Fruit fly (Drosophila melanogaster) whole organism, embryonic: ENCODE results near the gene scny.

Source experiments
- B-H2 ChIP-seq: fragments of 200-800 bp; sonication (Bioruptor generic); optimal IDR thresholded peaks from 2 replicates; lab custom pipeline; 2018; ENCODE audit warnings: missing biosample characterization, mild to moderate bottlenecking, missing genetic modification characterization
- CG11560 ChIP-seq: fragments of 200-800 bp; sonication (Bioruptor generic); IDR thresholded peaks from 3 replicates; pipeline ENCODE4 v1.3.6; 2022; ENCODE audit warnings: missing biosample characterization, missing genetic modification characterization
- CG13624 ChIP-seq: fragments of 200-800 bp; sonication (Bioruptor generic); optimal IDR thresholded peaks from 2 replicates; lab custom pipeline; 2016; ENCODE audit warnings: missing biosample characterization, missing genetic modification characterization
- CG15073 ChIP-seq: fragments of 200-800 bp; sonication (Bioruptor generic); optimal IDR thresholded peaks from 2 replicates; lab custom pipeline; 2016; ENCODE audit warnings: missing biosample characterization, missing genetic modification characterization
- CG15269 ChIP-seq: fragments of 200-800 bp; sonication (Bioruptor generic); optimal IDR thresholded peaks from 2 replicates; lab custom pipeline; 2018; ENCODE audit warnings: missing biosample characterization, mild to moderate bottlenecking, missing genetic modification characterization, moderate library complexity
- CG17829 ChIP-seq: fragments of 200-800 bp; optimal IDR thresholded peaks from 2 replicates; lab custom pipeline; 2019; ENCODE audit warnings: missing biosample characterization, mild to moderate bottlenecking, missing genetic modification characterization, moderate library complexity
- CG1792 ChIP-seq: fragments of 200-800 bp; sonication (Bioruptor generic); optimal IDR thresholded peaks from 2 replicates; lab custom pipeline; 2016; ENCODE audit warnings: missing biosample characterization, missing genetic modification characterization
- CG3847 ChIP-seq: fragments of 200-800 bp; sonication (Bioruptor generic); IDR thresholded peaks from 2 replicates; pipeline ENCODE4 v1.3.6; 2022; ENCODE audit warnings: missing biosample characterization, missing genetic modification characterization
- CG42726 ChIP-seq: fragments of 200-800 bp; sonication (Bioruptor generic); IDR thresholded peaks from 2 replicates; pipeline ENCODE4 v1.3.6; 2022; ENCODE audit warnings: missing biosample characterization, missing genetic modification characterization; ENCODE audit not compliant: partially characterized antibody
- CG4424 ChIP-seq: fragments of 200-800 bp; sonication (Bioruptor generic); optimal IDR thresholded peaks from 3 replicates; lab custom pipeline; 2016; ENCODE audit warnings: missing biosample characterization, missing genetic modification characterization
- CG4617 ChIP-seq: fragments of 200-800 bp; sonication (Bioruptor generic); optimal IDR thresholded peaks from 3 replicates; lab custom pipeline; 2016; ENCODE audit warnings: missing biosample characterization, missing genetic modification characterization, borderline replicate concordance
- CG6254 ChIP-seq: fragments of 200-800 bp; sonication (Bioruptor generic); optimal IDR thresholded peaks from 3 replicates; lab custom pipeline; 2017; ENCODE audit warnings: mild to moderate bottlenecking, missing biosample characterization, missing genetic modification reagents, missing genetic modification characterization
- CG6791 ChIP-seq: fragments of 200-800 bp; sonication (Bioruptor generic); IDR thresholded peaks from 3 replicates; pipeline ENCODE4 v1.3.6; 2022; ENCODE audit warnings: missing biosample characterization, missing genetic modification characterization; ENCODE audit not compliant: partially characterized antibody
- CG7963 ChIP-seq: fragments of 200-800 bp; sonication (Bioruptor generic); IDR thresholded peaks from 3 replicates; pipeline ENCODE4 v1.3.6; 2022; ENCODE audit warnings: missing biosample characterization, missing genetic modification characterization; ENCODE audit not compliant: partially characterized antibody
- CG9797 ChIP-seq: fragments of 200-800 bp; sonication (Bioruptor generic); optimal IDR thresholded peaks from 3 replicates; lab custom pipeline; 2018; ENCODE audit warnings: missing biosample characterization, mild to moderate bottlenecking, missing genetic modification characterization
- Dbx ChIP-seq: fragments of 200-800 bp; sonication (Bioruptor generic); IDR thresholded peaks from 3 replicates; pipeline ENCODE4 v1.3.6; 2022; ENCODE audit warnings: missing biosample characterization, missing genetic modification characterization
- Doc3 ChIP-seq: fragments of 200-800 bp; sonication (Bioruptor generic); IDR thresholded peaks from 3 replicates; pipeline ENCODE4 v1.3.6; 2022; ENCODE audit warnings: missing biosample characterization, missing genetic modification characterization; ENCODE audit not compliant: partially characterized antibody
- Dp ChIP-seq: fragments of 200-800 bp; sonication (Bioruptor generic); optimal IDR thresholded peaks from 2 replicates; lab custom pipeline; 2018; ENCODE audit warnings: missing biosample characterization, mild to moderate bottlenecking, missing genetic modification characterization, moderate library complexity
- E2f2 ChIP-seq: fragments of 200-800 bp; sonication (Bioruptor generic); IDR thresholded peaks from 2 replicates; pipeline ENCODE4 v1.3.6; 2022; ENCODE audit warnings: missing biosample characterization, missing genetic modification characterization
- Fer1 ChIP-seq: fragments of 200-800 bp; sonication (Bioruptor generic); optimal IDR thresholded peaks from 2 replicates; lab custom pipeline; 2017; ENCODE audit warnings: missing biosample characterization, mild to moderate bottlenecking, missing genetic modification characterization
- Lhr ChIP-seq: fragments of 200-800 bp; sonication (Bioruptor generic); optimal IDR thresholded peaks from 3 replicates; lab custom pipeline; 2017; ENCODE audit warnings: mild to moderate bottlenecking, missing biosample characterization, missing genetic modification reagents, missing genetic modification characterization
- Med ChIP-seq: fragments of 200-800 bp; sonication (Bioruptor generic); peaks from one replicate; lab custom pipeline; 2016; ENCODE audit warnings: missing biosample characterization, missing genetic modification characterization, mild to moderate bottlenecking, inconsistent platforms, moderate library complexity
- Nf-YC ChIP-seq: fragments of 200-800 bp; optimal IDR thresholded peaks from 3 replicates; lab custom pipeline; 2019; ENCODE audit warnings: missing biosample characterization, mild to moderate bottlenecking, missing genetic modification characterization, moderate library complexity
- Opbp ChIP-seq: fragments of 200-800 bp; sonication (Bioruptor generic); IDR thresholded peaks from 3 replicates; pipeline ENCODE4 v1.3.6; 2022; ENCODE audit warnings: missing biosample characterization, missing genetic modification characterization; ENCODE audit not compliant: partially characterized antibody
- Spps ChIP-seq: fragments of 200-800 bp; sonication (Bioruptor generic); optimal IDR thresholded peaks from 2 replicates; lab custom pipeline; 2018; ENCODE audit warnings: missing biosample characterization, mild to moderate bottlenecking, missing genetic modification characterization
- Sry-δ ChIP-seq: fragments of 200-800 bp; sonication (Bioruptor generic); optimal IDR thresholded peaks from 2 replicates; lab custom pipeline; 2016; ENCODE audit warnings: missing biosample characterization, missing genetic modification characterization
- Stat92E ChIP-seq, 3 experiments: fragments of >200 bp in 2 of 3; fragments of 200-800 bp in 1 of 3; sonication (Bioruptor generic) in 1 of 3; optimal IDR thresholded peaks; 2 replicates each; lab custom pipeline; 2017 to 2019; ENCODE audit warnings: missing biosample characterization in 3 of 3, missing genetic modification characterization in 3 of 3, mild to moderate bottlenecking in 1 of 3, moderate library complexity in 1 of 3
- bbx ChIP-seq: fragments of 200-800 bp; sonication (Bioruptor generic); IDR thresholded peaks from 2 replicates; pipeline ENCODE4 v1.3.6; 2022; ENCODE audit warnings: missing biosample characterization, missing genetic modification characterization; ENCODE audit not compliant: partially characterized antibody
- dan ChIP-seq: fragments of 200-800 bp; sonication (Bioruptor generic); IDR thresholded peaks from 2 replicates; pipeline ENCODE4 v1.3.6; 2022; ENCODE audit warnings: missing biosample characterization, missing genetic modification characterization
- dmrt11E ChIP-seq: fragments of 200-800 bp; sonication (Bioruptor generic); optimal IDR thresholded peaks from 3 replicates; lab custom pipeline; 2018; ENCODE audit warnings: missing biosample characterization, mild to moderate bottlenecking, missing genetic modification characterization, moderate library complexity
- dysf ChIP-seq: fragments of 200-800 bp; sonication (Bioruptor generic); IDR thresholded peaks from 3 replicates; pipeline ENCODE4 v1.3.6; 2022; ENCODE audit warnings: missing biosample characterization, missing genetic modification characterization
- fru ChIP-seq: fragments of >200 bp; optimal IDR thresholded peaks from 2 replicates; lab custom pipeline; 2017
- gcm ChIP-seq: fragments of 200-800 bp; sonication (Bioruptor generic); optimal IDR thresholded peaks from 2 replicates; lab custom pipeline; 2019; ENCODE audit warnings: missing biosample characterization, mild to moderate bottlenecking, missing genetic modification characterization, moderate library complexity
- gfzf ChIP-seq: fragments of 200-800 bp; sonication (Bioruptor generic); optimal IDR thresholded peaks from 2 replicates; lab custom pipeline; 2016; ENCODE audit warnings: missing biosample characterization, mild to moderate bottlenecking, missing genetic modification characterization, moderate library complexity
- gro ChIP-seq: fragments of 200-800 bp; sonication (Bioruptor generic); optimal IDR thresholded peaks from 2 replicates; lab custom pipeline; 2016; ENCODE audit warnings: missing biosample characterization, missing genetic modification characterization
- hb ChIP-seq: fragments of 200-800 bp; sonication (Bioruptor generic); IDR thresholded peaks from 3 replicates; pipeline ENCODE4 v1.3.6; 2022; ENCODE audit warnings: missing biosample characterization, missing genetic modification characterization; ENCODE audit not compliant: partially characterized antibody
- hbn ChIP-seq: fragments of 200-800 bp; sonication (Bioruptor generic); IDR thresholded peaks from 2 replicates; pipeline ENCODE4 v1.3.6; 2022; ENCODE audit warnings: missing biosample characterization, missing genetic modification characterization; ENCODE audit not compliant: partially characterized antibody
- nerfin-1 ChIP-seq: fragments of 200-800 bp; sonication (Bioruptor generic); optimal IDR thresholded peaks from 3 replicates; lab custom pipeline; 2019; ENCODE audit warnings: missing biosample characterization, mild to moderate bottlenecking, missing genetic modification characterization, moderate library complexity
- nmo ChIP-seq: fragments of 200-800 bp; sonication (Bioruptor generic); optimal IDR thresholded peaks from 2 replicates; lab custom pipeline; 2018; ENCODE audit warnings: missing biosample characterization, mild to moderate bottlenecking, missing genetic modification characterization, moderate library complexity
- pzg ChIP-seq: fragments of 200-800 bp; sonication (Bioruptor generic); optimal IDR thresholded peaks from 3 replicates; lab custom pipeline; 2018; ENCODE audit warnings: missing biosample characterization, mild to moderate bottlenecking, missing genetic modification characterization, moderate library complexity
- row ChIP-seq: fragments of 200-800 bp; sonication (Bioruptor generic); IDR thresholded peaks from 3 replicates; pipeline ENCODE4 v1.3.6; 2022; ENCODE audit warnings: missing biosample characterization, missing genetic modification characterization
- run ChIP-seq: fragments of 200-800 bp; sonication (Bioruptor generic); optimal IDR thresholded peaks from 3 replicates; lab custom pipeline; 2018; ENCODE audit warnings: missing biosample characterization, mild to moderate bottlenecking, missing genetic modification characterization
- sd ChIP-seq: fragments of 200-800 bp; sonication (Bioruptor generic); optimal IDR thresholded peaks from 3 replicates; lab custom pipeline; 2018; ENCODE audit warnings: missing biosample characterization, mild to moderate bottlenecking, missing genetic modification characterization, moderate library complexity
- tna ChIP-seq: fragments of 200-800 bp; sonication (Bioruptor generic); IDR thresholded peaks from 2 replicates; pipeline ENCODE4 v1.3.6; 2022; ENCODE audit warnings: missing biosample characterization, missing genetic modification characterization; ENCODE audit not compliant: partially characterized antibody
- unc-4 ChIP-seq: fragments of 200-800 bp; sonication (Bioruptor generic); IDR thresholded peaks from 2 replicates; pipeline ENCODE4 v1.3.6; 2022; ENCODE audit warnings: missing biosample characterization, missing genetic modification characterization; ENCODE audit not compliant: partially characterized antibody
- vnd ChIP-seq: fragments of 200-800 bp; sonication (Bioruptor generic); IDR thresholded peaks from 3 replicates; pipeline ENCODE4 v1.3.6; 2022; ENCODE audit warnings: missing biosample characterization, missing genetic modification characterization; ENCODE audit not compliant: partially characterized antibody
- yki ChIP-seq: fragments of >200 bp; optimal IDR thresholded peaks from 3 replicates; lab custom pipeline; 2018
- zen2 ChIP-seq: fragments of 200-800 bp; sonication (Bioruptor generic); IDR thresholded peaks from 3 replicates; pipeline ENCODE4 v1.3.6; 2022; ENCODE audit warnings: missing biosample characterization, missing genetic modification characterization; ENCODE audit not compliant: partially characterized antibody

Gene scny

dm6 chr3L:5793967-5794366 lies 25.2 kb downstream of the scny start, which contains the start of gene Bre1 (continued):
- TF ChIP-seq Stat92E (GFP tag; optimal IDR thresholded peaks at IDR 0.05; lab: Kevin White, UChicago) (peak in 1 of 3 experiments; percentile 50), CG6791 (GFP tag; lab: Robert Waterston, UW) (peak; percentile 72; the same call in 2 of the 3 replicates), gfzf (GFP tag; lab: Kevin White, UChicago) (peak; percentile 94), bbx (peak; percentile 85), CG4424 (GFP tag; lab: Kevin White, UChicago) (no peak), CG9797 (GFP tag; lab: Kevin White, UChicago) (peak; percentile 99), Sry-δ (GFP tag; lab: Kevin White, UChicago) (peak; percentile 82), sd (tag; lab: Kevin White, UChicago) (peak; percentile 87), hbn (GFP tag; lab: Robert Waterston, UW) (peak; percentile 78), CG4617 (GFP tag; lab: Kevin White, UChicago) (peak; percentile 93), CG15073 (GFP tag; lab: Kevin White, UChicago) (no peak), tna (GFP tag; lab: Robert Waterston, UW) (peak; percentile 53), pzg (GFP tag; lab: Kevin White, UChicago) (peak; percentile 98), CG42726 (GFP tag; lab: Robert Waterston, UW) (peak; percentile 34; the same call in 1 of the 2 replicates), CG11560 (tag; lab: Robert Waterston, UW) (peak; percentile 97), fru (no peak), Fer1 (peak; percentile 34), Med (GFP tag; lab: Kevin White, UChicago) (peak; percentile 50), CG6254 (GFP tag; lab: Kevin White, UChicago) (no peak), Dbx (0 out of 3 replicates have a peak, but pooled peaks have one; percentile 15), vnd (GFP tag; lab: Robert Waterston, UW) (peak; percentile 55; the same call in 1 of the 3 replicates), nerfin-1 (tag; lab: Kevin White, UChicago) (peak; percentile 1), gro (peak; percentile 39), CG13624 (GFP tag; lab: Kevin White, UChicago) (no peak), Nf-YC (tag; lab: Kevin White, UChicago) (peak; percentile 3), Spps (tag; lab: Kevin White, UChicago) (no peak), row (GFP tag; lab: Robert Waterston, UW) (peak; percentile 26; the same call in 2 of the 3 replicates), zen2 (GFP tag; lab: Robert Waterston, UW) (peak; percentile 58; the same call in 2 of the 3 replicates), run (tag; lab: Kevin White, UChicago) (no peak), E2f2 (GFP tag; lab: Robert Waterston, UW) (peak; percentile 97), dmrt11E (tag; lab: Kevin White, UChicago) (no peak), Opbp (peak; percentile 82), yki (lab: Kevin White, UChicago) (no peak), gcm (GFP tag; lab: Kevin White, UChicago) (peak; percentile 45), CG3847 (GFP tag; lab: Robert Waterston, UW) (peak; percentile 44), hb (0 out of 3 replicates have a peak, but pooled peaks have one; percentile 55), unc-4 (GFP tag; lab: Robert Waterston, UW) (peak; percentile 80; the same call in 1 of the 2 replicates), Dp (peak; percentile 95), dan (no peak), CG7963 (GFP tag; lab: Robert Waterston, UW) (peak; percentile 53; the same call in 1 of the 3 replicates), B-H2 (peak; percentile 11), nmo (GFP tag; lab: Kevin White, UChicago) (peak; percentile 55), CG17829 (peak; percentile 38), Doc3 (GFP tag; lab: Robert Waterston, UW) (peak; percentile 62), CG1792 (GFP tag; lab: Kevin White, UChicago) (peak; percentile 1), CG15269 (tag; lab: Kevin White, UChicago) (no peak), dysf (GFP tag; lab: Robert Waterston, UW) (no peak), Lhr (GFP tag; lab: Kevin White, UChicago) (peak; percentile 16)
